Worm (Caenorhabditis elegans): ENCODE data around the gene C05D11.1.
A peak's percentile ranks its signal among the peaks of the same experiment; 100 is the strongest.

Gene C05D11.1

ce11 chrIII:6415306-6415973, 21.0 kb upstream of the C05D11.1 start, which contains the start of gene nas-4:
Gene nas-4 (minus strand): TSS chrIII:6415656.
- TF ChIP-seq unc-62 (GFP tag; optimal IDR thresholded peaks at IDR 0.05): no peak
- TF ChIP-seq ces-1 (GFP tag; optimal IDR thresholded peaks at IDR 0.05): no peak
- TF ChIP-seq lsy-2 (tag; optimal IDR thresholded peaks at IDR 0.05): no peak
- TF ChIP-seq flh-1 (GFP tag; optimal IDR thresholded peaks at IDR 0.05): no peak
- TF ChIP-seq nhr-2 (tag; optimal IDR thresholded peaks at IDR 0.05): no peak
- TF ChIP-seq bed-3 (GFP tag; optimal IDR thresholded peaks at IDR 0.05): no peak
- no peak for TF ChIP-seq nhr-28 (tag; optimal IDR thresholded peaks at IDR 0.05)
- no peak for TF ChIP-seq elt-1 (tag; optimal IDR thresholded peaks at IDR 0.05; ENCODE audit: borderline replicate concordance, insufficient read depth)
- TF ChIP-seq ham-2 (GFP tag; optimal IDR thresholded peaks at IDR 0.05): no peak
- TF ChIP-seq ztf-11 (tag; optimal IDR thresholded peaks at IDR 0.05): no peak
- TF ChIP-seq M03D4.4 (tag; optimal IDR thresholded peaks at IDR 0.05): no peak
- TF ChIP-seq drap-1 (GFP tag; optimal IDR thresholded peaks at IDR 0.05): no peak
- no peak for TF ChIP-seq cnd-1 (tag; optimal IDR thresholded peaks at IDR 0.05)
- TF ChIP-seq elt-3 (tag; optimal IDR thresholded peaks at IDR 0.05): no peak
- TF ChIP-seq tbx-8 (GFP tag; optimal IDR thresholded peaks at IDR 0.05): no peak
- TF ChIP-seq mep-1 (tag; optimal IDR thresholded peaks at IDR 0.05): no peak
- no peak for TF ChIP-seq pha-4 (tag; optimal IDR thresholded peaks at IDR 0.05)
- no peak for TF ChIP-seq nhr-76 (tag; optimal IDR thresholded peaks at IDR 0.05)
- no peak for TF ChIP-seq blmp-1 (tag; optimal IDR thresholded peaks at IDR 0.05)
- TF ChIP-seq lin-13 (tag; optimal IDR thresholded peaks at IDR 0.05): no peak

ce11 chrIII:6418254-6418653, 18.2 kb upstream of the C05D11.1 start:
- TF ChIP-seq M03D4.4 (tag; optimal IDR thresholded peaks at IDR 0.05) (no peak), snpc-4 (tag; optimal IDR thresholded peaks at IDR 0.05) (no peak), mls-2 (tag; optimal IDR thresholded peaks at IDR 0.05) (no peak), nhr-28 (tag; optimal IDR thresholded peaks at IDR 0.05) (no peak), elt-1 (tag; optimal IDR thresholded peaks at IDR 0.05; ENCODE audit: borderline replicate concordance, insufficient read depth) (no peak), lin-13 (tag; optimal IDR thresholded peaks at IDR 0.05) (no peak), pha-4 (tag; optimal IDR thresholded peaks at IDR 0.05) (no peak), nhr-76 (tag; optimal IDR thresholded peaks at IDR 0.05) (no peak), ceh-39 (tag; optimal IDR thresholded peaks at IDR 0.05) (no peak), cnd-1 (tag; optimal IDR thresholded peaks at IDR 0.05) (no peak), blmp-1 (tag; optimal IDR thresholded peaks at IDR 0.05) (no peak), drap-1 (GFP tag; optimal IDR thresholded peaks at IDR 0.05) (no peak), bed-3 (GFP tag; optimal IDR thresholded peaks at IDR 0.05) (no peak), nhr-237 (tag; optimal IDR thresholded peaks at IDR 0.05) (no peak), nhr-2 (tag; optimal IDR thresholded peaks at IDR 0.05) (no peak)

ce11 chrIII:6419409-6419944, 16.9 kb upstream of the C05D11.1 start, which contains the start of gene atgl-1:
Gene atgl-1 (minus strand): TSS chrIII:6419459.
- TF ChIP-seq M03D4.4 (tag; optimal IDR thresholded peaks at IDR 0.05) (no peak), mep-1 (tag; optimal IDR thresholded peaks at IDR 0.05) (no peak), drap-1 (GFP tag; optimal IDR thresholded peaks at IDR 0.05) (no peak), mab-5 (tag; optimal IDR thresholded peaks at IDR 0.05) (no peak), tbx-8 (GFP tag; optimal IDR thresholded peaks at IDR 0.05) (no peak), lsy-2 (tag; optimal IDR thresholded peaks at IDR 0.05) (no peak), flh-1 (GFP tag; optimal IDR thresholded peaks at IDR 0.05) (no peak), elt-1 (tag; optimal IDR thresholded peaks at IDR 0.05; ENCODE audit: borderline replicate concordance, insufficient read depth) (no peak), lin-13 (tag; optimal IDR thresholded peaks at IDR 0.05) (no peak), ceh-43 (GFP tag; optimal IDR thresholded peaks at IDR 0.05) (no peak), nhr-237 (tag; optimal IDR thresholded peaks at IDR 0.05) (no peak), pha-4 (tag; optimal IDR thresholded peaks at IDR 0.05) (no peak), nhr-28 (tag; optimal IDR thresholded peaks at IDR 0.05) (no peak), cnd-1 (tag; optimal IDR thresholded peaks at IDR 0.05) (no peak), ham-2 (GFP tag; optimal IDR thresholded peaks at IDR 0.05) (no peak), unc-120 (tag; optimal IDR thresholded peaks at IDR 0.05; ENCODE audit: poor library complexity, severe bottlenecking) (no peak)

- peak; percentile 10 for TF ChIP-seq hlh-1 (tag; optimal IDR thresholded peaks at IDR 0.05)
- no peak for TF ChIP-seq M03D4.4 (tag; optimal IDR thresholded peaks at IDR 0.05)
Measured at ce11 chrIII:6420201-6420600, 16.2 kb upstream of the C05D11.1 start.

- TF ChIP-seq zip-8 (tag; optimal IDR thresholded peaks at IDR 0.05): no peak
- TF ChIP-seq hlh-1 (tag; optimal IDR thresholded peaks at IDR 0.05): peak; percentile 71
- TF ChIP-seq drap-1 (GFP tag; optimal IDR thresholded peaks at IDR 0.05): no peak
- no peak for TF ChIP-seq lin-13 (tag; optimal IDR thresholded peaks at IDR 0.05)
- TF ChIP-seq unc-39 (tag; optimal IDR thresholded peaks at IDR 0.05): no peak
- TF ChIP-seq mls-2 (tag; optimal IDR thresholded peaks at IDR 0.05): no peak
- TF ChIP-seq nhr-237 (tag; optimal IDR thresholded peaks at IDR 0.05): no peak
- TF ChIP-seq mep-1 (tag; optimal IDR thresholded peaks at IDR 0.05): peak; percentile 18
- TF ChIP-seq M03D4.4 (tag; optimal IDR thresholded peaks at IDR 0.05): no peak
- no peak for TF ChIP-seq ceh-43 (GFP tag; optimal IDR thresholded peaks at IDR 0.05)
- TF ChIP-seq ces-1 (GFP tag; optimal IDR thresholded peaks at IDR 0.05): peak; percentile 75
- TF ChIP-seq unc-62 (GFP tag; optimal IDR thresholded peaks at IDR 0.05): peak; percentile 17
- TF ChIP-seq blmp-1 (tag; optimal IDR thresholded peaks at IDR 0.05): no peak
- TF ChIP-seq sptf-1 (tag; optimal IDR thresholded peaks at IDR 0.05): no peak
- no peak for TF ChIP-seq snpc-4 (tag; optimal IDR thresholded peaks at IDR 0.05)
- no peak for TF ChIP-seq ceh-83 (GFP tag; optimal IDR thresholded peaks at IDR 0.05)
- no peak for TF ChIP-seq mab-5 (tag; optimal IDR thresholded peaks at IDR 0.05)
- TF ChIP-seq cnd-1 (tag; optimal IDR thresholded peaks at IDR 0.05): peak; percentile 61
- TF ChIP-seq elt-1 (tag; optimal IDR thresholded peaks at IDR 0.05; ENCODE audit: borderline replicate concordance, insufficient read depth): peak; percentile 59
- TF ChIP-seq flh-1 (GFP tag; optimal IDR thresholded peaks at IDR 0.05): no peak
- TF ChIP-seq lsy-2 (tag; optimal IDR thresholded peaks at IDR 0.05): peak; percentile 37
- no peak for TF ChIP-seq tbx-8 (GFP tag; optimal IDR thresholded peaks at IDR 0.05)
- peak; percentile 82 for TF ChIP-seq pha-4 (tag; optimal IDR thresholded peaks at IDR 0.05)
- TF ChIP-seq unc-120 (tag; optimal IDR thresholded peaks at IDR 0.05; ENCODE audit: poor library complexity, severe bottlenecking): peak; percentile 45
- TF ChIP-seq elt-3 (tag; optimal IDR thresholded peaks at IDR 0.05): no peak
- TF ChIP-seq nhr-12 (tag; optimal IDR thresholded peaks at IDR 0.05): no peak
- no peak for TF ChIP-seq nhr-2 (tag; optimal IDR thresholded peaks at IDR 0.05)
- no peak for TF ChIP-seq bed-3 (GFP tag; optimal IDR thresholded peaks at IDR 0.05)
- no peak for TF ChIP-seq lin-32 (GFP tag; optimal IDR thresholded peaks at IDR 0.05)
Measured at ce11 chrIII:6420995-6421404, 15.4 kb upstream of the C05D11.1 start.
